Fruit fly (Drosophila melanogaster) whole organism, embryonic: Measurements from ENCODE around the gene CG9132.

Experiments
- Asciz ChIP-seq: fragments of 200-800 bp; sonication (Bioruptor generic); optimal IDR thresholded peaks from 2 replicates; lab custom pipeline; 2017; ENCODE audit warnings: missing biosample characterization, mild to moderate bottlenecking, missing genetic modification characterization, missing genetic modification reagents
- Awh ChIP-seq: fragments of 200-800 bp; sonication (Bioruptor generic); IDR thresholded peaks from 2 replicates; pipeline ENCODE4, ENCODE4 v1.3.6; 2022; ENCODE audit warnings: missing biosample characterization, missing genetic modification characterization
- CG10654 ChIP-seq: fragments of 200-800 bp; sonication (Bioruptor generic); optimal IDR thresholded peaks from 2 replicates; lab custom pipeline; 2016; ENCODE audit warnings: missing biosample characterization, missing genetic modification characterization
- CG15479 ChIP-seq: fragments of 200-800 bp; sonication (Bioruptor generic); optimal IDR thresholded peaks from 3 replicates; lab custom pipeline; 2019; ENCODE audit warnings: missing biosample characterization, mild to moderate bottlenecking, missing genetic modification characterization, moderate library complexity
- CG18599 ChIP-seq: fragments of 200-800 bp; sonication (Bioruptor generic); optimal IDR thresholded peaks from 3 replicates; lab custom pipeline; 2017; ENCODE audit warnings: missing biosample characterization, missing genetic modification characterization, mild to moderate bottlenecking, moderate library complexity, missing genetic modification reagents
- CG2199 ChIP-seq: fragments of 200-800 bp; sonication (Bioruptor generic); IDR thresholded peaks from 3 replicates; pipeline ENCODE4 v1.3.6; 2022; ENCODE audit warnings: missing biosample characterization, missing genetic modification characterization
- CG33213 ChIP-seq: fragments of 200-800 bp; sonication (Bioruptor generic); optimal IDR thresholded peaks from 3 replicates; lab custom pipeline; 2016; ENCODE audit warnings: missing biosample characterization, missing genetic modification characterization
- CG3407 ChIP-seq: fragments of 200-800 bp; sonication (Bioruptor generic); optimal IDR thresholded peaks from 2 replicates; lab custom pipeline; 2018; ENCODE audit warnings: missing biosample characterization, mild to moderate bottlenecking, missing genetic modification characterization
- CG34376 ChIP-seq: fragments of 200-800 bp; sonication (Bioruptor generic); optimal IDR thresholded peaks from 2 replicates; lab custom pipeline; 2018; ENCODE audit warnings: missing biosample characterization, mild to moderate bottlenecking, missing genetic modification characterization
- CG42726 ChIP-seq: fragments of 200-800 bp; sonication (Bioruptor generic); IDR thresholded peaks from 2 replicates; pipeline ENCODE4 v1.3.6; 2022; ENCODE audit warnings: missing biosample characterization, missing genetic modification characterization; ENCODE audit not compliant: partially characterized antibody
- CG4282 ChIP-seq: fragments of 200-800 bp; sonication (Bioruptor generic); optimal IDR thresholded peaks from 2 replicates; lab custom pipeline; 2016; ENCODE audit warnings: missing biosample characterization, missing genetic modification characterization
- CG6175 ChIP-seq: fragments of 200-800 bp; sonication (Bioruptor generic); IDR thresholded peaks from 3 replicates; pipeline ENCODE4 v1.3.6; 2022; ENCODE audit warnings: missing biosample characterization, missing genetic modification characterization
- CG6254 ChIP-seq: fragments of 200-800 bp; sonication (Bioruptor generic); optimal IDR thresholded peaks from 3 replicates; lab custom pipeline; 2017; ENCODE audit warnings: mild to moderate bottlenecking, missing biosample characterization, missing genetic modification reagents, missing genetic modification characterization
- CG8290 ChIP-seq, 3 experiments: fragments of 200-800 bp; sonication (Bioruptor generic); optimal IDR thresholded peaks; 2 replicates each; lab custom pipeline; 2016 to 2019; ENCODE audit warnings: missing biosample characterization in 3 of 3, missing genetic modification characterization in 3 of 3, mild to moderate bottlenecking in 2 of 3, moderate library complexity in 1 of 3
- CG8359 ChIP-seq: fragments of 200-800 bp; sonication (Bioruptor generic); optimal IDR thresholded peaks from 2 replicates; lab custom pipeline; 2017; ENCODE audit warnings: missing biosample characterization, mild to moderate bottlenecking, missing genetic modification characterization, borderline replicate concordance
- CG9609 ChIP-seq: fragments of 200-800 bp; sonication (Bioruptor generic); optimal IDR thresholded peaks from 3 replicates; lab custom pipeline; 2016; ENCODE audit warnings: missing biosample characterization, missing genetic modification characterization
- HHEX ChIP-seq: fragments of 200-800 bp; sonication (Bioruptor generic); optimal IDR thresholded peaks from 3 replicates; lab custom pipeline; 2017; ENCODE audit warnings: missing biosample characterization, mild to moderate bottlenecking, missing genetic modification characterization, missing genetic modification reagents
- HLH3B ChIP-seq: fragments of 200-800 bp; sonication (Bioruptor generic); IDR thresholded peaks from 2 replicates; pipeline ENCODE4 v1.3.6; 2022; ENCODE audit warnings: missing biosample characterization, missing genetic modification characterization
- Hey ChIP-seq: fragments of 200-800 bp; sonication (Bioruptor generic); optimal IDR thresholded peaks from 3 replicates; lab custom pipeline; 2018; ENCODE audit warnings: missing biosample characterization, mild to moderate bottlenecking, missing genetic modification characterization
- HmgD ChIP-seq: fragments of 200-800 bp; sonication (Bioruptor generic); optimal IDR thresholded peaks from 3 replicates; lab custom pipeline; 2016; ENCODE audit warnings: missing biosample characterization, missing genetic modification characterization
- Hmx ChIP-seq: fragments of 200-800 bp; sonication (Bioruptor generic); optimal IDR thresholded peaks from 2 replicates; lab custom pipeline; 2016; ENCODE audit warnings: missing biosample characterization, missing genetic modification characterization
- Mad ChIP-seq: fragments of 200-800 bp; sonication (Bioruptor generic); optimal IDR thresholded peaks from 2 replicates; lab custom pipeline; 2016; ENCODE audit warnings: missing biosample characterization, missing genetic modification characterization
- Max ChIP-seq: fragments of 200-800 bp; sonication (Bioruptor generic); optimal IDR thresholded peaks from 2 replicates; lab custom pipeline; 2016; ENCODE audit warnings: missing biosample characterization, mild to moderate bottlenecking, missing genetic modification characterization
- Nf-YC ChIP-seq: fragments of 200-800 bp; optimal IDR thresholded peaks from 3 replicates; lab custom pipeline; 2019; ENCODE audit warnings: missing biosample characterization, mild to moderate bottlenecking, missing genetic modification characterization, moderate library complexity
- Side ChIP-seq: fragments of 200-800 bp; sonication (Bioruptor generic); optimal IDR thresholded peaks from 2 replicates; lab custom pipeline; 2016; ENCODE audit warnings: missing biosample characterization, missing genetic modification characterization
- Sry-δ ChIP-seq: fragments of 200-800 bp; sonication (Bioruptor generic); optimal IDR thresholded peaks from 2 replicates; lab custom pipeline; 2016; ENCODE audit warnings: missing biosample characterization, missing genetic modification characterization
- Vsx1 ChIP-seq: fragments of 200-800 bp; sonication (Bioruptor generic); optimal IDR thresholded peaks from 2 replicates; lab custom pipeline; 2017; ENCODE audit warnings: missing biosample characterization, mild to moderate bottlenecking, missing genetic modification characterization, missing genetic modification reagents
- ab ChIP-seq: fragments of 200-800 bp; sonication (Bioruptor generic); optimal IDR thresholded peaks from 2 replicates; lab custom pipeline; 2016; ENCODE audit warnings: missing biosample characterization, missing genetic modification characterization
- ash1 ChIP-seq: fragments of 200-800 bp; sonication (Bioruptor generic); optimal IDR thresholded peaks from 2 replicates; lab custom pipeline; 2018; ENCODE audit warnings: missing biosample characterization, mild to moderate bottlenecking, missing genetic modification characterization
- chif ChIP-seq, 2 experiments: fragments of 200-800 bp; sonication (Bioruptor generic); optimal IDR thresholded peaks; 3 replicates each; lab custom pipeline; 2016; ENCODE audit warnings: missing biosample characterization in 2 of 2, missing genetic modification characterization in 2 of 2
- chinmo ChIP-seq: fragments of 200-800 bp; sonication (Bioruptor generic); IDR thresholded peaks from 4 replicates; pipeline ENCODE4 v1.3.6; 2022; ENCODE audit warnings: missing biosample characterization, missing genetic modification characterization; ENCODE audit not compliant: partially characterized antibody
- ci ChIP-seq: fragments of 200-800 bp; sonication (Bioruptor generic); IDR thresholded peaks from 3 replicates; pipeline ENCODE4 v1.3.6; 2022; ENCODE audit warnings: missing biosample characterization, missing genetic modification characterization
- dimm ChIP-seq: fragments of 200-800 bp; sonication (Bioruptor generic); IDR thresholded peaks from 2 replicates; pipeline ENCODE4 v1.3.6; 2022; ENCODE audit warnings: missing biosample characterization, missing genetic modification characterization
- exex ChIP-seq: fragments of 200-800 bp; sonication (Bioruptor generic); optimal IDR thresholded peaks from 4 replicates; lab custom pipeline; 2018; ENCODE audit warnings: missing biosample characterization, mild to moderate bottlenecking, missing genetic modification characterization, moderate library complexity
- h ChIP-seq: fragments of >200 bp; optimal IDR thresholded peaks from 2 replicates; lab custom pipeline; 2017
- jing ChIP-seq: fragments of 200-800 bp; sonication (Bioruptor generic); optimal IDR thresholded peaks from 2 replicates; lab custom pipeline; 2018; ENCODE audit warnings: missing biosample characterization, mild to moderate bottlenecking, missing genetic modification characterization
- lab ChIP-seq: fragments of 200-800 bp; sonication (Bioruptor generic); optimal IDR thresholded peaks from 3 replicates; lab custom pipeline; 2017; ENCODE audit warnings: missing biosample characterization, missing genetic modification characterization, mild to moderate bottlenecking, moderate library complexity, missing genetic modification reagents
- mirr ChIP-seq: fragments of 200-800 bp; sonication (Bioruptor generic); optimal IDR thresholded peaks from 3 replicates; lab custom pipeline; 2018; ENCODE audit warnings: missing biosample characterization, mild to moderate bottlenecking, missing genetic modification characterization
- nau ChIP-seq: fragments of 200-800 bp; sonication (Bioruptor generic); optimal IDR thresholded peaks from 3 replicates; lab custom pipeline; 2017; ENCODE audit warnings: missing biosample characterization, mild to moderate bottlenecking, missing genetic modification characterization, missing genetic modification reagents
- pzg ChIP-seq: fragments of 200-800 bp; sonication (Bioruptor generic); optimal IDR thresholded peaks from 3 replicates; lab custom pipeline; 2018; ENCODE audit warnings: missing biosample characterization, mild to moderate bottlenecking, missing genetic modification characterization, moderate library complexity
- run ChIP-seq: fragments of 200-800 bp; sonication (Bioruptor generic); optimal IDR thresholded peaks from 3 replicates; lab custom pipeline; 2018; ENCODE audit warnings: missing biosample characterization, mild to moderate bottlenecking, missing genetic modification characterization
- slp2 ChIP-seq: fragments of 200-800 bp; sonication (Bioruptor generic); optimal IDR thresholded peaks from 2 replicates; lab custom pipeline; 2016; ENCODE audit warnings: missing biosample characterization, missing genetic modification characterization
- ssp ChIP-seq: fragments of 200-800 bp; sonication (Bioruptor generic); IDR thresholded peaks from 2 replicates; pipeline ENCODE4 v1.3.6; 2022; ENCODE audit warnings: missing biosample characterization, missing genetic modification characterization
- sug ChIP-seq: fragments of 200-800 bp; optimal IDR thresholded peaks from 2 replicates; lab custom pipeline; 2019; ENCODE audit warnings: missing biosample characterization, mild to moderate bottlenecking, missing genetic modification characterization, moderate library complexity
- tin ChIP-seq: fragments of 200-800 bp; sonication (Bioruptor generic); optimal IDR thresholded peaks from 3 replicates; lab custom pipeline; 2016; ENCODE audit warnings: missing biosample characterization, missing genetic modification characterization
- unc-4 ChIP-seq: fragments of 200-800 bp; sonication (Bioruptor generic); IDR thresholded peaks from 2 replicates; pipeline ENCODE4 v1.3.6; 2022; ENCODE audit warnings: missing biosample characterization, missing genetic modification characterization; ENCODE audit not compliant: partially characterized antibody
- z ChIP-seq: fragments of 200-800 bp; sonication (Bioruptor generic); IDR thresholded peaks from 3 replicates; pipeline ENCODE4 v1.3.6; 2022; ENCODE audit warnings: missing biosample characterization, missing genetic modification characterization
- zf30C ChIP-seq: fragments of 200-800 bp; sonication (Bioruptor generic); optimal IDR thresholded peaks from 3 replicates; lab custom pipeline; 2018; ENCODE audit warnings: missing biosample characterization, mild to moderate bottlenecking, missing genetic modification characterization

Gene CG9132

dm6 chrX:16750712-16751578 lies 49.6 kb downstream of the CG9132 start (continued):
- TF ChIP-seq pzg (no peak), HmgD (no peak), Mad (peak; percentile 28), CG9609 (GFP tag; lab: Kevin White, UChicago) (no peak), CG6175 (GFP tag; lab: Robert Waterston, UW) (no peak), ab (GFP tag; lab: Kevin White, UChicago) (no peak), CG8359 (peak; percentile 47), slp2 (no peak), Asciz (GFP tag; lab: Kevin White, UChicago) (peak; percentile 66)
- TF ChIP-seq, all 482 proteins: peak for 252

- TF ChIP-seq chif (GFP tag; optimal IDR thresholded peaks at IDR 0.05; lab: Kevin White, UChicago) (no peak), CG15479 (no peak), unc-4 (no peak), ssp (GFP tag; lab: Robert Waterston, UW) (no peak), HHEX (GFP tag; lab: Kevin White, UChicago) (no peak), mirr (peak; percentile 20), tin (GFP tag; lab: Kevin White, UChicago) (no peak), CG2199 (GFP tag; lab: Robert Waterston, UW) (0 out of 3 replicates have a peak, but pooled peaks have one; percentile 17), zf30C (no peak), ci (GFP tag; lab: Robert Waterston, UW) (no peak), CG10654 (GFP tag; lab: Kevin White, UChicago) (no peak), Vsx1 (GFP tag; lab: Kevin White, UChicago) (peak; percentile 25), nau (GFP tag; lab: Kevin White, UChicago) (no peak), sug (tag; lab: Kevin White, UChicago) (peak; percentile 68), CG18599 (GFP tag; lab: Kevin White, UChicago) (no peak), jing (GFP tag; lab: Kevin White, UChicago) (no peak), ash1 (GFP tag; lab: Kevin White, UChicago) (no peak), CG34376 (peak; percentile 64), Max (no peak), h (no peak), CG8290 (GFP tag; optimal IDR thresholded peaks at IDR 0.05; lab: Kevin White, UChicago) (no peak), CG8290 (tag; optimal IDR thresholded peaks at IDR 0.05; lab: Kevin White, UChicago) (peak in 1 of 2 experiments; percentile 4), Hey (tag; lab: Kevin White, UChicago) (no peak), chinmo (GFP tag; lab: Robert Waterston, UW) (no peak), Side (GFP tag; lab: Kevin White, UChicago) (no peak), run (tag; lab: Kevin White, UChicago) (no peak), CG3407 (no peak), z (GFP tag; lab: Robert Waterston, UW) (no peak), CG42726 (GFP tag; lab: Robert Waterston, UW) (no peak), CG33213 (GFP tag; lab: Kevin White, UChicago) (no peak), exex (tag; lab: Kevin White, UChicago) (peak; percentile 80), Hmx (GFP tag; lab: Kevin White, UChicago) (no peak), Mad (no peak), CG4282 (no peak), Nf-YC (peak; percentile 46), lab (peak; percentile 3), dimm (GFP tag; lab: Robert Waterston, UW) (no peak), HLH3B (GFP tag; lab: Robert Waterston, UW) (no peak), CG6254 (no peak), Sry-δ (GFP tag; lab: Kevin White, UChicago) (no peak), Awh (no peak)
Measured at dm6 chrX:16749324-16749723, 51.2 kb downstream of the CG9132 start.
